Worm (Caenorhabditis elegans): ENCODE data around the gene nhr-6.

nhr-6 gene

DNA sequence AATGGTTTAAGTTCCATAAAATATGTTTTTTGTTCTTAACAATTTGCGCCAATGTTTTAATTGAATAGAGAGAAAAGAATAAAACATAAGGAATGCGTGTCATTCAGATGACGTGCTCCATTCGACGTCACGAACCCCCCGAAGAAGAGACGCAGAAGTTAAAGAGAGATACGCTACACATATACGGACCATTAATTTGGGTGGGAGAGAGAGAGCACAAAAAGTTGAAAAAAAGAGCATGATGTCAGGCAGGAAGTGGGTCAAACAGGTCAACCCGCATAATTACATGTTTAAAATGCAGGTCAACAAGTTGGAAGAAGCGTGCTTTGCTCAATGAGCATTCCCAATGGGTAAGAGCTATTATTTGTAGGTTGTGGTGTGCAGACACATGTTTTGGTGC is 13.1 kb upstream of the nhr-6 start:
- TF ChIP-seq hsf-1 (GFP tag; IDR thresholded peaks at IDR 0.05) = no peak
- TF ChIP-seq unc-62 (GFP tag; optimal IDR thresholded peaks at IDR 0.05) = no peak
- TF ChIP-seq bed-2 (GFP tag; IDR thresholded peaks at IDR 0.05) = no peak
- TF ChIP-seq F55B11.4 (tag; optimal IDR thresholded peaks at IDR 0.05; ENCODE audit: borderline replicate concordance, insufficient read depth) = no peak
- TF ChIP-seq sea-2 (GFP tag; IDR thresholded peaks at IDR 0.05) = no peak
- no peak for TF ChIP-seq cebp-2 (GFP tag; IDR thresholded peaks at IDR 0.05)
- no peak for TF ChIP-seq C06A6.2 (GFP tag; conservative IDR thresholded peaks at IDR 0.05)
- TF ChIP-seq F52B5.7 (tag; optimal IDR thresholded peaks at IDR 0.05) = no peak
- no peak for TF ChIP-seq ztf-6 (GFP tag; IDR thresholded peaks at IDR 0.05)
- no peak for TF ChIP-seq unc-130 (GFP tag; optimal IDR thresholded peaks at IDR 0.05)
- no peak for TF ChIP-seq F39B2.1 (GFP tag; IDR thresholded peaks at IDR 0.05)
- no peak for TF ChIP-seq F57A8.1 (GFP tag; optimal IDR thresholded peaks at IDR 0.05)

DNA sequence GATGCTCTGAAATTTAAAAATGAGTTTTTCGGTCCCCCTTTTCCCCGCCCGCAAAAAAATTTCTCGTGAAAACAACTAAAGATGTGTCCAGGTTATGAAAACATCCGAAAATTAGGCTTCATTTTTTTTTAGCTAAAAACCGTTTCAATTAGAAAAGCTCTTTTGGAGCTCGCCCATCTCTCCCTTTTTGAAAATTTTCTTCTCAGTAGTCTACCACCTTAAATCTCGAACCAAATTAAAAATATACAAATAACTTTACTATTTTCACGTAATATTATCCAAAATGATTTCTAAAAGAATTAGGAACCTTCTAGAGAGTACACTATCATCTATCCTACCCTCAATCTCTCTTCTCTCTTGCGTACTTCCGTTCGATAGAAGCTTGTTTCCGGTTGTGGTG is 11.1 kb upstream of the nhr-6 start:
- TF ChIP-seq tbx-9 (tag; optimal IDR thresholded peaks at IDR 0.05; ENCODE audit: borderline replicate concordance) = no peak
- no peak for TF ChIP-seq let-607 (tag; optimal IDR thresholded peaks at IDR 0.05)
- no peak for TF ChIP-seq hlh-26 (GFP tag; conservative IDR thresholded peaks at IDR 0.05)
- no peak for TF ChIP-seq attf-5 (GFP tag; optimal IDR thresholded peaks at IDR 0.05)
- no peak for TF ChIP-seq sptf-2 (GFP tag; optimal IDR thresholded peaks at IDR 0.05)
- no peak for TF ChIP-seq hmg-1.2 (GFP tag; IDR thresholded peaks at IDR 0.05)
- no peak for TF ChIP-seq Y79H2A.3 (GFP tag; conservative IDR thresholded peaks at IDR 0.05)
- TF ChIP-seq let-526 (GFP tag; IDR thresholded peaks at IDR 0.05) = no peak
- no peak for TF ChIP-seq lsl-1 (GFP tag; optimal IDR thresholded peaks at IDR 0.05)
- no peak for TF ChIP-seq egl-44 (GFP tag; IDR thresholded peaks at IDR 0.05)

DNA sequence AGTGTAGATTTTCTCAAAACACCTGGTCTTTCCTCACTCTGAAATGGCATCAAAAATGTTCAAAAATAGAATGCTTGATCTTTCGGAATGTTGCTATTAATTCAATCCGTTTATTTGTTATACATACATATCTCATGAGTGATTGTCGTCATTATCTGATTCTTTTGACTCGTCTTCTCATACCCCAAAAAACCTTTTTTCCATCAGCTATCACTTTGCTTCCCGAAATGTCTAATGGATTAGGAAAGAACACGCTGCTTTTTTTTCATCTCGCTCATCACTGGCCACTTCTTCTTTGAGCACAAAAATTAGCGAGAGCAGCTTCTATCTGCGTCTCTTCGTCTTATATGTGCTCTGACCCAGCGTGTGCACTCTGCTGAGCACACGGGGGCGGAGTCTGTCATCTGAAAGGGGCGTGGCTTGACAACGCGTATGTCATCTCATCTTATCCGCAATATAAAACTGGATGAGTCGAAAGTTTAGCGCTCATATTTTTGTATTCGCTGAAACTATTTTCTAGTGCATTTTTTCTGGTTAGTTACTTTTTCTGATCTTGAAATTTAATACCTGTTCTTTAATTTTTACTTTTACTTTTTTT is 8.5 kb upstream of the nhr-6 start:
- TF ChIP-seq madf-3 (GFP tag; IDR thresholded peaks at IDR 0.05) = 0 out of 2 replicates have a peak, but pooled peaks have one; percentile 19
- TF ChIP-seq mcd-1 (GFP tag; IDR thresholded peaks at IDR 0.05) = no peak

DNA sequence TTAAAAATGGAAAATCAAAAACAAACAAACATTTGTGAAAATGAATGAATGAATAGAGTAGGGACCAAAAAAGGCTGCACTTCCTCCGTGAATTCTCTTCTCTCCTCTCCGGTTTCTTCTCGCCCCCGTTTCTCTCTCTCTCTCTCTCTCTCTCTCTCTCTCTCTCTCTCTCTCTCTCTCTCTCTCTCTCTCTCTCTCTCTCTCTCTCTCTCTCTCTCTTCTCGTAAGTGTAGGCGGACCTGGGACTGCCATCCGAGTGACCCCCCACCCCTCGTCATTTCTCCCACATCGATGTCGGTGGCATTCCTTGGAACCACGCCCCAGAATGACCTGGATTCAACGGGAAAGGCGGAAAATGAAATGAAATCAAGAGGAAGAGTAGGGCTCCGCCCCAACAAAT is 6.6 kb upstream of the nhr-6 start:
- TF ChIP-seq ekl-4 (GFP tag; IDR thresholded peaks at IDR 0.05) = no peak
- TF ChIP-seq efl-1 (GFP tag; optimal IDR thresholded peaks at IDR 0.05) = no peak
- TF ChIP-seq T26A5.8 (tag; optimal IDR thresholded peaks at IDR 0.05) = no peak
- peak; percentile 86 for TF ChIP-seq zfh-2 (GFP tag; conservative IDR thresholded peaks at IDR 0.05)
- 0 out of 2 replicates have a peak, but pooled peaks have one; percentile 35 for TF ChIP-seq nfyb-1 (GFP tag; IDR thresholded peaks at IDR 0.05)
- no peak for TF ChIP-seq F23B12.7 (tag; optimal IDR thresholded peaks at IDR 0.05; ENCODE audit: insufficient read depth)
- TF ChIP-seq Y79H2A.3 (GFP tag; conservative IDR thresholded peaks at IDR 0.05) = no peak
- no peak for TF ChIP-seq somi-1 (GFP tag; optimal IDR thresholded peaks at IDR 0.05)
- TF ChIP-seq B0035.1 (tag; optimal IDR thresholded peaks at IDR 0.05) = no peak
- peak; percentile 13; the same call in 1 of the 2 replicates for TF ChIP-seq mcd-1 (GFP tag; IDR thresholded peaks at IDR 0.05)
- TF ChIP-seq lsl-1 (GFP tag; optimal IDR thresholded peaks at IDR 0.05) = no peak
- peak; percentile 56; the same call in 1 of the 2 replicates for TF ChIP-seq egrh-3 (GFP tag; IDR thresholded peaks at IDR 0.05)
- TF ChIP-seq hmg-1.2 (GFP tag; IDR thresholded peaks at IDR 0.05) = 0 out of 2 replicates have a peak, but pooled peaks have one; percentile 13

Measured in whole organism, young adult.